Worm (Caenorhabditis elegans) whole organism, L4 larva: ENCODE results near the gene hpr-9.

Experiments
- D1046.2 ChIP-seq: fragments of 200-800 bp; sonication (Bioruptor generic); IDR thresholded peaks from 2 replicates; pipeline ENCODE4 v1.3.6; 2022; ENCODE audit warnings: missing genetic modification characterization, missing compliant biosample characterization
- F10B5.3 ChIP-seq: sonication (generic microtip); optimal IDR thresholded peaks from 2 replicates; lab custom pipeline; 2016; ENCODE audit warnings: mild to moderate bottlenecking, missing genetic modification characterization, missing compliant biosample characterization
- F44E2.7 ChIP-seq: fragments of 200-800 bp; sonication (Bioruptor generic); IDR thresholded peaks from 2 replicates; pipeline ENCODE4 v2.1.2; 2022; ENCODE audit warnings: missing genetic modification characterization, missing compliant biosample characterization
- F49E8.2 ChIP-seq: sonication (generic microtip); optimal IDR thresholded peaks from 2 replicates; lab custom pipeline; 2016; ENCODE audit warnings: missing compliant biosample characterization, mild to moderate bottlenecking, missing genetic modification characterization, borderline replicate concordance
- R02D3.7 ChIP-seq: fragments of 150-350 bp; sonication (generic microtip); optimal IDR thresholded peaks from 3 replicates; lab custom pipeline; 2014; ENCODE audit warnings: missing biosample characterization, missing genetic modification characterization
- T20F7.1 ChIP-seq: fragments of 200-800 bp; sonication (Bioruptor generic); optimal IDR thresholded peaks from 2 replicates; lab custom pipeline; 2018; ENCODE audit warnings: mild to moderate bottlenecking, missing genetic modification characterization, missing compliant biosample characterization
- T26A8.4 ChIP-seq: fragments of 200-800 bp; sonication (Bioruptor generic); IDR thresholded peaks from 2 replicates; pipeline ENCODE4 v1.3.6; 2022; ENCODE audit warnings: missing genetic modification characterization, missing compliant biosample characterization
- Y48G9A.11 ChIP-seq: fragments of 200-800 bp; sonication (Bioruptor generic); IDR thresholded peaks from 2 replicates; pipeline ENCODE4 v1.3.6; 2022; ENCODE audit warnings: missing genetic modification reagents, missing genetic modification characterization, missing compliant biosample characterization
- Y75B8A.6 ChIP-seq: fragments of 200-800 bp; sonication (Bioruptor generic); IDR thresholded peaks from 2 replicates; pipeline ENCODE4 v1.3.6; 2022; ENCODE audit warnings: missing genetic modification reagents, missing genetic modification characterization, missing compliant biosample characterization
- ZK546.5 ChIP-seq, 2 experiments: sonication (generic microtip); optimal IDR thresholded peaks; 2 replicates each; lab custom pipeline; 2017; ENCODE audit warnings: missing biosample characterization in 2 of 2, missing genetic modification characterization in 2 of 2
- attf-4 ChIP-seq: sonication (generic microtip); optimal IDR thresholded peaks from 3 replicates; lab custom pipeline; 2017; ENCODE audit warnings: missing biosample characterization, missing genetic modification characterization
- ceh-32 ChIP-seq: sonication (generic microtip); optimal IDR thresholded peaks from 2 replicates; lab custom pipeline; 2016; ENCODE audit warnings: mild to moderate bottlenecking, missing genetic modification characterization, missing compliant biosample characterization; ENCODE audit not compliant: poor library complexity
- ceh-62 ChIP-seq: sonication (generic microtip); optimal IDR thresholded peaks from 2 replicates; lab custom pipeline; 2017; ENCODE audit warnings: missing biosample characterization, missing genetic modification characterization
- ces-1 ChIP-seq: fragments of 150-350 bp; sonication (generic microtip); optimal IDR thresholded peaks from 4 replicates; lab custom pipeline; 2014; ENCODE audit warnings: missing biosample characterization, missing genetic modification reagents, missing genetic modification characterization
- daf-12 ChIP-seq: fragments of 150-350 bp; optimal IDR thresholded peaks from 2 replicates; lab custom pipeline; 2014; ENCODE audit warnings: missing biosample characterization, missing genetic modification reagents, missing genetic modification characterization
- daf-16 ChIP-seq, 3 experiments: sonication (generic microtip); optimal IDR thresholded peaks; 2 replicates each; lab custom pipeline; 2016 to 2017; ENCODE audit warnings: missing genetic modification characterization in 3 of 3, missing genetic modification reagents in 3 of 3, mild to moderate bottlenecking in 2 of 3, missing compliant biosample characterization in 2 of 3, missing biosample characterization in 1 of 3, moderate library complexity in 1 of 3
- daf-19 ChIP-seq: fragments of 200-800 bp; sonication (Bioruptor generic); conservative IDR thresholded peaks from 2 replicates; pipeline ENCODE4 v1.3.6; 2022; ENCODE audit warnings: missing genetic modification characterization, missing compliant biosample characterization
- daf-8 ChIP-seq: fragments of 200-800 bp; sonication (Bioruptor generic); IDR thresholded peaks from 2 replicates; pipeline ENCODE4 v1.3.6; 2022; ENCODE audit warnings: missing genetic modification characterization, missing compliant biosample characterization
- dpl-1 ChIP-seq: fragments of 150-350 bp; optimal IDR thresholded peaks from 2 replicates; lab custom pipeline; 2014; ENCODE audit warnings: missing biosample characterization, missing genetic modification reagents, missing genetic modification characterization
- duxl-1 ChIP-seq: sonication (generic microtip); optimal IDR thresholded peaks from 2 replicates; lab custom pipeline; 2016; ENCODE audit warnings: mild to moderate bottlenecking, missing genetic modification characterization, moderate library complexity, missing compliant biosample characterization; ENCODE audit not compliant: poor library complexity
- dve-1 ChIP-seq: sonication (generic microtip); optimal IDR thresholded peaks from 2 replicates; lab custom pipeline; 2017; ENCODE audit warnings: antibody characterized with exemption, mild to moderate bottlenecking, missing genetic modification characterization, missing compliant biosample characterization; ENCODE audit not compliant: insufficient read depth
- egl-27 ChIP-seq: sonication (generic microtip); optimal IDR thresholded peaks from 3 replicates; lab custom pipeline; 2017; ENCODE audit warnings: missing biosample characterization, missing genetic modification reagents, missing genetic modification characterization
- egl-43 ChIP-seq: fragments of 200-800 bp; sonication (Bioruptor generic); IDR thresholded peaks from 2 replicates; pipeline ENCODE4 v1.3.6; 2022; ENCODE audit warnings: missing genetic modification reagents, missing genetic modification characterization, missing compliant biosample characterization
- fkh-10 ChIP-seq: fragments of 150-350 bp; optimal IDR thresholded peaks from 2 replicates; lab custom pipeline; 2014; ENCODE audit warnings: missing biosample characterization, missing genetic modification reagents, missing genetic modification characterization
- hif-1 ChIP-seq, 2 experiments: sonication (generic microtip); optimal IDR thresholded peaks; 2 replicates each; lab custom pipeline; 2016 to 2017; ENCODE audit warnings: missing compliant biosample characterization in 2 of 2, missing genetic modification characterization in 2 of 2, missing genetic modification reagents in 2 of 2, missing genotype in 2 of 2, mild to moderate bottlenecking in 1 of 2
- hlh-11 ChIP-seq: fragments of 200-800 bp; sonication (Bioruptor generic); optimal IDR thresholded peaks from 2 replicates; lab custom pipeline; 2018; ENCODE audit warnings: mild to moderate bottlenecking, missing genetic modification characterization, missing compliant biosample characterization
- hlh-30 ChIP-seq: sonication (generic microtip); optimal IDR thresholded peaks from 2 replicates; lab custom pipeline; 2017; ENCODE audit warnings: antibody characterized with exemption, mild to moderate bottlenecking, missing genetic modification characterization, missing compliant biosample characterization; ENCODE audit not compliant: insufficient read depth
- hmg-1.1 ChIP-seq: fragments of 200-800 bp; sonication (Bioruptor generic); IDR thresholded peaks from 2 replicates; pipeline ENCODE4 v1.3.6; 2022; ENCODE audit warnings: missing genetic modification reagents, missing genetic modification characterization, missing compliant biosample characterization
- lin-1 ChIP-seq: fragments of 200-800 bp; sonication (Bioruptor generic); IDR thresholded peaks from 2 replicates; pipeline ENCODE4 v1.3.6; 2022; ENCODE audit warnings: missing genetic modification reagents, missing genetic modification characterization, missing compliant biosample characterization
- lin-13 ChIP-seq: fragments of 150-350 bp; optimal IDR thresholded peaks from 2 replicates; lab custom pipeline; 2014; ENCODE audit warnings: missing biosample characterization, missing genetic modification reagents, missing genetic modification characterization
- madf-9 ChIP-seq: fragments of 200-800 bp; sonication (Bioruptor generic); conservative IDR thresholded peaks from 2 replicates; pipeline ENCODE4 v1.3.6; 2022; ENCODE audit warnings: missing genetic modification reagents, missing genetic modification characterization, missing compliant biosample characterization
- mdl-1 ChIP-seq, 2 experiments: fragments of 150-350 bp in 1 of 2; sonication (generic microtip) in 1 of 2; optimal IDR thresholded peaks; 2 replicates each; lab custom pipeline; 2014 to 2017; ENCODE audit warnings: missing biosample characterization in 2 of 2, missing genetic modification characterization in 2 of 2
- mdt-29 ChIP-seq: fragments of 200-800 bp; sonication (Bioruptor generic); IDR thresholded peaks from 2 replicates; pipeline ENCODE4 v1.3.6; 2022; ENCODE audit warnings: missing genetic modification reagents, missing genetic modification characterization, missing compliant biosample characterization
- mes-2 ChIP-seq: sonication (generic microtip); optimal IDR thresholded peaks from 2 replicates; lab custom pipeline; 2016; ENCODE audit warnings: missing genotype, mild to moderate bottlenecking, missing genetic modification characterization, missing compliant biosample characterization; ENCODE audit not compliant: poor library complexity, severe bottlenecking
- mxl-3 ChIP-seq: fragments of 200-800 bp; sonication (Bioruptor generic); optimal IDR thresholded peaks from 2 replicates; lab custom pipeline; 2018; ENCODE audit warnings: mild to moderate bottlenecking, missing genetic modification characterization, missing compliant biosample characterization
- nhr-10 ChIP-seq: fragments of 150-350 bp; optimal IDR thresholded peaks from 2 replicates; lab custom pipeline; 2014; ENCODE audit warnings: missing biosample characterization, missing genetic modification characterization
- nhr-28 ChIP-seq: fragments of 150-350 bp; optimal IDR thresholded peaks from 2 replicates; lab custom pipeline; 2014; ENCODE audit warnings: missing biosample characterization, missing genetic modification characterization
- nhr-41 ChIP-seq: fragments of 200-800 bp; sonication (Bioruptor generic); IDR thresholded peaks from 2 replicates; pipeline ENCODE4 v1.3.6; 2022; ENCODE audit warnings: missing genetic modification reagents, missing genetic modification characterization, missing compliant biosample characterization
- nhr-42 ChIP-seq: fragments of 200-800 bp; sonication (Bioruptor generic); IDR thresholded peaks from 2 replicates; pipeline ENCODE4 v1.3.6; 2022; ENCODE audit warnings: missing genetic modification characterization, missing compliant biosample characterization
- nhr-6 ChIP-seq: fragments of 150-350 bp; optimal IDR thresholded peaks from 2 replicates; lab custom pipeline; 2014; ENCODE audit warnings: missing biosample characterization, missing genetic modification characterization
- pqm-1 ChIP-seq: sonication (generic microtip); optimal IDR thresholded peaks from 2 replicates; lab custom pipeline; 2017; ENCODE audit warnings: missing biosample characterization, missing genetic modification characterization
- rbr-2 ChIP-seq: sonication (generic microtip); optimal IDR thresholded peaks from 2 replicates; lab custom pipeline; 2016; ENCODE audit warnings: missing genotype, missing genetic modification characterization, missing compliant biosample characterization
- set-16 ChIP-seq: fragments of 200-800 bp; sonication (Bioruptor generic); IDR thresholded peaks from 2 replicates; pipeline ENCODE4 v1.3.6; 2022; ENCODE audit warnings: missing genetic modification reagents, missing genetic modification characterization, missing compliant biosample characterization
- skn-1 ChIP-seq: fragments of 150-350 bp; optimal IDR thresholded peaks from 2 replicates; lab custom pipeline; 2014; ENCODE audit warnings: missing biosample characterization, missing genetic modification characterization
- tra-1 ChIP-seq: fragments of 200-800 bp; sonication (Bioruptor generic); IDR thresholded peaks from 2 replicates; pipeline ENCODE4 v1.3.6; 2022; ENCODE audit warnings: missing genetic modification reagents, missing genetic modification characterization, missing compliant biosample characterization
- unc-130 ChIP-seq: sonication (generic microtip); optimal IDR thresholded peaks from 2 replicates; lab custom pipeline; 2016; ENCODE audit warnings: missing genetic modification reagents, missing genetic modification characterization, missing compliant biosample characterization
- zfp-2 ChIP-seq: sonication (generic microtip); optimal IDR thresholded peaks from 2 replicates; lab custom pipeline; 2016; ENCODE audit warnings: mild to moderate bottlenecking, missing genetic modification characterization, missing compliant biosample characterization
- zfp-3 ChIP-seq: fragments of 200-800 bp; sonication (Bioruptor generic); conservative IDR thresholded peaks from 2 replicates; pipeline ENCODE4 v1.3.6; 2022; ENCODE audit warnings: missing genetic modification reagents, missing genetic modification characterization, missing compliant biosample characterization
- zip-11 ChIP-seq: fragments of 200-800 bp; sonication (Bioruptor generic); IDR thresholded peaks from 2 replicates; pipeline ENCODE4 v1.3.6; 2022; ENCODE audit warnings: missing genetic modification characterization, missing compliant biosample characterization
- ztf-11 ChIP-seq: fragments of 150-350 bp; optimal IDR thresholded peaks from 2 replicates; lab custom pipeline; 2014; ENCODE audit warnings: missing biosample characterization, missing genetic modification characterization

Gene hpr-9

DNA sequence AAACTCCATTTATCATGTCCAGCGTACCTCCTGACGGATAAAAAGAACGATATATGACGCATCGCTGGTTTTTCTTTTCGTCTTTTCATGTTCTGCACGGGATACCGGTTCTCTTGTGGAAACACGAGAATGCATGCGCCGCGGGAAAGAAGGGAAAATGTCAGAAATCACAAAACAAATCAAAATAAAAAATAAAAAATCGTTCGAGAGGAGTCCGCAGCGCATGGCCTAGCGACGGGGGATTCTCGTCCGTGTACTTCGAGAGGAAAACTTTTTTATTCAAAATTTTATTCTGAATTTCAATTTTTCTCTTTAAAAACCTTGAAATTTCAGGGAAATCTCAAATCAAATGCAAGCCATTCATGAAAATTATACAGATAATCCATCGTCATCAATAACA, at the start of gene hpr-9, which contains the start of gene lron-10:
Gene hpr-9 (plus strand): TSS at position 344 of the 400 bp plus-strand sequence.
Gene lron-10 (minus strand): TSS at position 162 of the 400 bp plus-strand sequence.
- TF ChIP-seq lin-13 (GFP tag; lab: Kevin White, UChicago) (no peak), T26A8.4 (peak; percentile 71), madf-9 (peak; percentile 83; the same call in 1 of the 2 replicates), skn-1 (no peak), mxl-3 (GFP tag; lab: Kevin White, UChicago) (peak; percentile 62), Y75B8A.6 (no peak), egl-27 (tag; lab: Kevin White, UChicago) (no peak), D1046.2 (GFP tag; lab: Robert Waterston, UW) (peak; percentile 19; the same call in 1 of the 2 replicates), daf-8 (GFP tag; lab: Robert Waterston, UW) (no peak), F49E8.2 (tag; lab: Kevin White, UChicago) (peak; percentile 57), daf-19 (GFP tag; lab: Robert Waterston, UW) (no peak), dpl-1 (GFP tag; lab: Kevin White, UChicago) (peak; percentile 77), nhr-6 (peak; percentile 18), mdt-29 (GFP tag; lab: Robert Waterston, UW) (peak; percentile 64; the same call in 1 of the 2 replicates), mes-2 (tag; lab: Kevin White, UChicago) (peak; percentile 99), mdl-1 (tag; optimal IDR thresholded peaks at IDR 0.05; lab: Kevin White, UChicago) (peak; percentile 51 to 85), F10B5.3 (tag; lab: Kevin White, UChicago) (no peak), rbr-2 (tag; lab: Kevin White, UChicago) (peak; percentile 61), unc-130 (GFP tag; lab: Kevin White, UChicago) (peak; percentile 93), lin-1 (GFP tag; lab: Robert Waterston, UW) (peak; percentile 9; the same call in 1 of the 2 replicates), egl-43 (no peak), Y48G9A.11 (GFP tag; lab: Robert Waterston, UW) (no peak), ZK546.5 (tag; optimal IDR thresholded peaks at IDR 0.05; lab: Kevin White, UChicago) (no peak), ces-1 (GFP tag; lab: Kevin White, UChicago) (no peak), set-16 (GFP tag; lab: Robert Waterston, UW) (no peak), nhr-28 (peak; percentile 68), ceh-32 (no peak), daf-12 (tag; lab: Kevin White, UChicago) (no peak), zip-11 (GFP tag; lab: Robert Waterston, UW) (no peak), zfp-3 (GFP tag; lab: Robert Waterston, UW) (0 out of 2 replicates have a peak, but pooled peaks have one; percentile 43), tra-1 (peak; percentile 68; the same call in 1 of the 2 replicates), dve-1 (tag; lab: Kevin White, UChicago) (peak; percentile 78), fkh-10 (GFP tag; lab: Kevin White, UChicago) (no peak), R02D3.7 (no peak), nhr-42 (GFP tag; lab: Robert Waterston, UW) (no peak), hif-1 (tag; optimal IDR thresholded peaks at IDR 0.05; lab: Kevin White, UChicago) (peak in 1 of 2 experiments; percentile 94), nhr-10 (tag; lab: Kevin White, UChicago) (no peak), pqm-1 (no peak), ztf-11 (tag; lab: Kevin White, UChicago) (no peak), hlh-30 (peak; percentile 92), hmg-1.1 (GFP tag; lab: Robert Waterston, UW) (peak; percentile 40), attf-4 (no peak), nhr-41 (no peak), hlh-11 (peak; percentile 86), T20F7.1 (peak; percentile 34), F44E2.7 (GFP tag; lab: Robert Waterston, UW) (no peak), daf-16 (GFP tag; optimal IDR thresholded peaks at IDR 0.05; lab: Kevin White, UChicago) (no peak), daf-16 (tag; optimal IDR thresholded peaks at IDR 0.05; lab: Kevin White, UChicago) (peak; percentile 61), zfp-2 (no peak), ceh-62 (tag; lab: Kevin White, UChicago) (no peak), duxl-1 (tag; lab: Kevin White, UChicago) (peak; percentile 86)
